Fruit fly (Drosophila melanogaster): ENCODE data around the gene mAChR-B.

Gene mAChR-B

dm6 chr3R:8115951-8116611 is 57.0 kb downstream of the mAChR-B start:
- TF ChIP-seq pan (optimal IDR thresholded peaks at IDR 0.05) (no peak), sage (GFP tag; optimal IDR thresholded peaks at IDR 0.05) (peak; percentile 52), dmrt93B (GFP tag; optimal IDR thresholded peaks at IDR 0.05) (peak; percentile 30), Sp1 (GFP tag; optimal IDR thresholded peaks at IDR 0.05) (peak; percentile 24), br (GFP tag; optimal IDR thresholded peaks at IDR 0.05) (peak; percentile 57), GATAd (GFP tag; optimal IDR thresholded peaks at IDR 0.05) (no peak), CG32264 (GFP tag; optimal IDR thresholded peaks at IDR 0.05) (no peak), OdsH (GFP tag; optimal IDR thresholded peaks at IDR 0.05) (peak; percentile 65), Dfd (GFP tag; optimal IDR thresholded peaks at IDR 0.05) (no peak), Vsx2 (GFP tag; optimal IDR thresholded peaks at IDR 0.05; ENCODE audit: partially characterized antibody) (no peak), woc (GFP tag; optimal IDR thresholded peaks at IDR 0.05) (peak; percentile 20), brk (GFP tag; optimal IDR thresholded peaks at IDR 0.05) (no peak), Hnf4 (GFP tag; optimal IDR thresholded peaks at IDR 0.05) (no peak), CrebA (GFP tag; optimal IDR thresholded peaks at IDR 0.05; ENCODE audit: borderline replicate concordance) (no peak), usp (GFP tag; optimal IDR thresholded peaks at IDR 0.05) (no peak), h (GFP tag; optimal IDR thresholded peaks at IDR 0.05) (peak; percentile 53), rgr (GFP tag; optimal IDR thresholded peaks at IDR 0.05) (peak; percentile 51), tai (GFP tag; optimal IDR thresholded peaks at IDR 0.05) (no peak), Hr78 (GFP tag; optimal IDR thresholded peaks at IDR 0.05) (no peak), HLH106 (tag; optimal IDR thresholded peaks at IDR 0.05) (peak; percentile 47), Jra (GFP tag; optimal IDR thresholded peaks at IDR 0.05) (peak; percentile 52), dsf (GFP tag; optimal IDR thresholded peaks at IDR 0.05; ENCODE audit: borderline replicate concordance) (no peak), Hr83 (GFP tag; optimal IDR thresholded peaks at IDR 0.05; ENCODE audit: poor library complexity, severe bottlenecking) (no peak), CG9705 (GFP tag; optimal IDR thresholded peaks at IDR 0.05) (no peak), Myc (optimal IDR thresholded peaks at IDR 0.05) (no peak), dl (GFP tag; optimal IDR thresholded peaks at IDR 0.05; ENCODE audit: insufficient read depth in 1 of 2, partially characterized antibody in 2 of 2) (no peak), Dif (GFP tag; optimal IDR thresholded peaks at IDR 0.05; ENCODE audit: partially characterized antibody) (no peak), fru (GFP tag; optimal IDR thresholded peaks at IDR 0.05) (peak; percentile 56), foxo (GFP tag; optimal IDR thresholded peaks at IDR 0.05) (peak in 1 of 2 experiments; percentile 64), Rel (GFP tag; optimal IDR thresholded peaks at IDR 0.05) (no peak), Rel (tag; optimal IDR thresholded peaks at IDR 0.05) (no peak), ey (GFP tag; optimal IDR thresholded peaks at IDR 0.05) (peak; percentile 49), Abd-B (GFP tag; optimal IDR thresholded peaks at IDR 0.05) (no peak), N (GFP tag; optimal IDR thresholded peaks at IDR 0.05) (no peak), sv (GFP tag; optimal IDR thresholded peaks at IDR 0.05) (no peak), psq (GFP tag; optimal IDR thresholded peaks at IDR 0.05) (peak; percentile 21), lola (GFP tag; optimal IDR thresholded peaks at IDR 0.05) (no peak), jim (GFP tag; optimal IDR thresholded peaks at IDR 0.05) (no peak), Mio (GFP tag; optimal IDR thresholded peaks at IDR 0.05) (no peak)

dm6 chr3R:8118062-8118461 is 59.0 kb downstream of the mAChR-B start:
- TF ChIP-seq woc (GFP tag; optimal IDR thresholded peaks at IDR 0.05) (no peak), HLH106 (tag; optimal IDR thresholded peaks at IDR 0.05) (no peak), psq (GFP tag; optimal IDR thresholded peaks at IDR 0.05) (no peak), dmrt93B (GFP tag; optimal IDR thresholded peaks at IDR 0.05) (no peak), Hr78 (GFP tag; optimal IDR thresholded peaks at IDR 0.05) (no peak), Mio (GFP tag; optimal IDR thresholded peaks at IDR 0.05) (no peak), h (GFP tag; optimal IDR thresholded peaks at IDR 0.05) (no peak), sage (GFP tag; optimal IDR thresholded peaks at IDR 0.05) (no peak)

All from whole organism, wandering third instar larva.